Fruit fly (Drosophila melanogaster): Measurements from ENCODE around the gene CG9663.
A peak's percentile ranks its signal among the peaks of the same experiment; 100 is the strongest.

Gene CG9663

dm6 chr2L:3330628-3331027, 27.7 kb upstream of the CG9663 start, which contains the start of gene CG3285:
TSS of gene CG3285 (plus strand) at chr2L:3330928.
- TF ChIP-seq CG15479 (GFP tag; optimal IDR thresholded peaks at IDR 0.05) (no peak), sens (GFP tag) (peak; percentile 8)

- no peak for TF ChIP-seq CG11696 (GFP tag; IDR thresholded peaks at IDR 0.05)
- no peak for TF ChIP-seq usp (GFP tag; optimal IDR thresholded peaks at IDR 0.05)
- no peak for TF ChIP-seq MESR4 (GFP tag; optimal IDR thresholded peaks at IDR 0.05)
- no peak for TF ChIP-seq h (optimal IDR thresholded peaks at IDR 0.05)
- TF ChIP-seq Dek (tag; optimal IDR thresholded peaks at IDR 0.05): no peak
- TF ChIP-seq en (GFP tag; optimal IDR thresholded peaks at IDR 0.05): no peak
- no peak for TF ChIP-seq HHEX (GFP tag; optimal IDR thresholded peaks at IDR 0.05)
- TF ChIP-seq Dip2 (GFP tag; IDR thresholded peaks at IDR 0.05): no peak
- no peak for TF ChIP-seq ham (GFP tag; IDR thresholded peaks at IDR 0.05)
Measured at dm6 chr2L:3327603-3328002, 24.7 kb upstream of the CG9663 start, which contains the start of gene CG33282. TSS of gene CG33282 (plus strand) at chr2L:3327903.

dm6 chr2L:3323319-3324287, 20.7 kb upstream of the CG9663 start, which contains the start of gene CG33281:
TSS of gene CG33281 (plus strand) at chr2L:3324237.
- TF ChIP-seq CG13624 (GFP tag; optimal IDR thresholded peaks at IDR 0.05) (no peak), CG7928 (GFP tag; optimal IDR thresholded peaks at IDR 0.05) (peak; percentile 2), fd64A (GFP tag; optimal IDR thresholded peaks at IDR 0.05) (peak; percentile 70), HmgD (GFP tag; optimal IDR thresholded peaks at IDR 0.05) (no peak), CG17802 (tag; optimal IDR thresholded peaks at IDR 0.05) (no peak), jumu (GFP tag; optimal IDR thresholded peaks at IDR 0.05) (no peak), ERR (GFP tag; optimal IDR thresholded peaks at IDR 0.05) (no peak), Fer2 (tag; optimal IDR thresholded peaks at IDR 0.05) (peak; percentile 71), Ets65A (GFP tag) (no peak), CG1233 (GFP tag; optimal IDR thresholded peaks at IDR 0.05) (peak; percentile 48), Rx (GFP tag; IDR thresholded peaks at IDR 0.05) (no peak), CG18476 (GFP tag; optimal IDR thresholded peaks at IDR 0.05) (no peak), mam (GFP tag; optimal IDR thresholded peaks at IDR 0.05) (no peak), Side (GFP tag; optimal IDR thresholded peaks at IDR 0.05) (no peak), CG7963 (GFP tag; IDR thresholded peaks at IDR 0.05; ENCODE audit: partially characterized antibody) (no peak), wor (GFP tag; IDR thresholded peaks at IDR 0.05) (no peak), MBD-R2 (GFP tag; IDR thresholded peaks at IDR 0.05) (no peak), CG5180 (GFP tag; optimal IDR thresholded peaks at IDR 0.05) (peak; percentile 59), CG42726 (GFP tag; IDR thresholded peaks at IDR 0.05; ENCODE audit: partially characterized antibody) (no peak), CG8089 (GFP tag; optimal IDR thresholded peaks at IDR 0.05) (no peak), unpg (GFP tag; optimal IDR thresholded peaks at IDR 0.05) (no peak), CG32767 (GFP tag; IDR thresholded peaks at IDR 0.05) (no peak), fd96Cb (tag; optimal IDR thresholded peaks at IDR 0.05) (no peak), CG1529 (GFP tag; optimal IDR thresholded peaks at IDR 0.05) (no peak), pum (GFP tag; optimal IDR thresholded peaks at IDR 0.05) (no peak), Tbp (GFP tag; optimal IDR thresholded peaks at IDR 0.05) (no peak), Usf (GFP tag; optimal IDR thresholded peaks at IDR 0.05) (no peak), tna (GFP tag; IDR thresholded peaks at IDR 0.05; ENCODE audit: partially characterized antibody) (no peak), pita (GFP tag; optimal IDR thresholded peaks at IDR 0.05) (no peak), CG4360 (GFP tag; IDR thresholded peaks at IDR 0.05) (no peak), CG7372 (GFP tag; IDR thresholded peaks at IDR 0.05) (no peak), salm (tag; optimal IDR thresholded peaks at IDR 0.05) (no peak), CG12155 (GFP tag; optimal IDR thresholded peaks at IDR 0.05) (no peak), CG33557 (GFP tag; optimal IDR thresholded peaks at IDR 0.05) (no peak), CG1602 (GFP tag; optimal IDR thresholded peaks at IDR 0.05) (no peak), dan (GFP tag; IDR thresholded peaks at IDR 0.05) (no peak), ranshi (GFP tag; IDR thresholded peaks at IDR 0.05) (no peak)
